Worm (Caenorhabditis elegans): ENCODE measurements around the gene F22F7.2.

F22F7.2 gene

DNA sequence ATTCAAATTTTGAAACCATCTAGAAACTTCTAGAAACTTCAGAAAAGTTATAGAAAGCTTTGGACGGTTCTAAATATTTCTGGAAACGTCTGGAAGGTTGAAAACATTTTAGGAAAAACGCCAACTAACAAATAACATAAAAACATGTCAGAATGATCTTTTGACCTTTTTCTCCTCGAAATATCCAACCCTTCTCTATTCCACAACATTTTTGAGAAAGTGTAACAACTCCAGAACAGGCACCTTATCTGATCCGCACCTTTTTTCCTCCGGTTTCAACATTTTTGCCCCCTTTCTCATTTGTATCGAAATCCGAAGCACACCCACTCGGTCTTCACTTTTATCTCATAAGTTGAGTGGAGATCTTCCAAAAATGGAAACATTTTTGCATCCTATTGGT is 12.2 kb upstream of the F22F7.2 start, which contains the start of gene F22F7.3:
Gene F22F7.3, plus strand, starts transcription at position 301 of the 400 bp plus-strand sequence.
- TF ChIP-seq nhr-237 (tag; optimal IDR thresholded peaks at IDR 0.05), result no peak

- TF ChIP-seq nhr-11 (tag; optimal IDR thresholded peaks at IDR 0.05), result no peak
- no peak for TF ChIP-seq nhr-10 (tag; optimal IDR thresholded peaks at IDR 0.05)
- no peak for TF ChIP-seq sem-4 (tag; optimal IDR thresholded peaks at IDR 0.05)
Observed at ce11 chrV:2118574-2118973, 4.0 kb upstream of the F22F7.2 start, which contains the start of gene bgnt-1.2. bgnt-1.2 (minus strand) TSS chrV:2118674.

ce11 chrV:2119529-2119928 is 3.1 kb upstream of the F22F7.2 start, which contains the start of gene F22F7.11:
F22F7.11 (plus strand) TSS chrV:2119829.
- no peak for TF ChIP-seq ceh-16 (tag; optimal IDR thresholded peaks at IDR 0.05)

DNA sequence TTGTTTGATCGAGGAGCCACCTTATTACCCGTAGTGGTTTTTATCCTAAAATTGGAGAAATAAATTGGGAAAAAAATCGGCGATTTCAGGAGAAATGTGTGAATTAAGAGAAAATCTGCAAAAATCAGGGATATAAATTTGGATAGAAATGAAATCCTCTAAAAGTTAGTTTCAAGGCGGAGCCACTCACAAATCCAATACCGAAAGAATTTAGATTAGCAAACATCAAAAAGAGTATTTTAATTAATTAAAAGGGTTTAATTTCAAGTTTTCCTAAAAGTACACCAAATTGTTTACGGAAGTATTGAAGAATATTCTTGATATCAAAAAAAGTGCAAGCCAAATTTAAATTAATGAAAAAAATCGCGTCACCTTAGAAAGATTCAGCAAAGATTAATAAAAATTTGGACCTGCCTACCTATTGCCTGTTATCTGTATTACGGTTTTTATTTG is 646 bp upstream of the F22F7.2 start, which contains the start of gene F22F7.8:
Gene F22F7.8, minus strand, starts transcription at position 51 of the 453 bp plus-strand sequence.
- TF ChIP-seq peb-1 (tag; optimal IDR thresholded peaks at IDR 0.05) (no peak), gmeb-1 (tag; optimal IDR thresholded peaks at IDR 0.05) (no peak), lsy-2 (tag; optimal IDR thresholded peaks at IDR 0.05) (no peak), Y55F3AM.14 (GFP tag; optimal IDR thresholded peaks at IDR 0.05) (no peak), crh-2 (tag; optimal IDR thresholded peaks at IDR 0.05) (no peak), ztf-1 (GFP tag; conservative IDR thresholded peaks at IDR 0.05) (no peak), mab-5 (tag; optimal IDR thresholded peaks at IDR 0.05) (no peak), sem-4 (tag; optimal IDR thresholded peaks at IDR 0.05) (no peak), unc-39 (tag; optimal IDR thresholded peaks at IDR 0.05) (no peak), sma-3 (GFP tag; optimal IDR thresholded peaks at IDR 0.05) (no peak), ceh-82 (tag; optimal IDR thresholded peaks at IDR 0.05) (no peak)

- TF ChIP-seq gmeb-1 (tag; optimal IDR thresholded peaks at IDR 0.05) (no peak), peb-1 (tag; optimal IDR thresholded peaks at IDR 0.05) (no peak), mdl-1 (tag; optimal IDR thresholded peaks at IDR 0.05) (no peak), skn-1 (tag; optimal IDR thresholded peaks at IDR 0.05) (no peak), nhr-129 (tag; optimal IDR thresholded peaks at IDR 0.05) (no peak), fos-1 (tag; optimal IDR thresholded peaks at IDR 0.05) (peak; percentile 7)
Observed at ce11 chrV:2123164-2123563, 582 bp downstream of the F22F7.2 start.

- TF ChIP-seq nhr-129 (tag; optimal IDR thresholded peaks at IDR 0.05) (peak; percentile 51), sma-3 (GFP tag; optimal IDR thresholded peaks at IDR 0.05) (no peak)
Observed at ce11 chrV:2126554-2126953, 4.0 kb downstream of the F22F7.2 start.

DNA sequence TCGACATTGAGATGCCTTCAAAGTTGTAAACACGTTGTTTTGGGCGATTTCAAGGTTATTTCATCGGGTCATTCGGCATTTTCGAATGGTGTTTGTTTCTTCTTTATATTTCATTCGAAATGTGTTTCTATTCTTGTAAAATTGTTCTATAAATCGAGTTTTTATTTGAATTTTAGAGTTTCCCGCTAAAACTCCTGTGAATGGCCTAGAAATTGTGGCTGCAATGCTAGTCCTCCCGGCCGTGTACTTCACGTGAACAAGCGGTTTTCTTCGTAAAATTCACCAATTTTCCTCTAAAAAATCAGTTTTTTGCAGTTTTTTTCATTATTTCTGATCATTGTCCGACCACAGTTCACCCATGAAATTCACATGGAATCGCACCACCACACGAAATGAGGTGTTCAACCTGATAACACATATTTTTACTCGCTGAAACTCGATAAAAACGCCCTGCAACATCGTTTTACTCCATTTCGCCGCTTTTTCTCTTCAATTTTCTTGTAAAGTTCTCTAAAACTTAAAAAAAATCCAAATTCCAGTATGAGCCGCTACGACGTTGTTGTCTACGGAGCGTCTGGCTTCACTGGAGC is 4.5 kb downstream of the F22F7.2 start, which contains the start of gene ldp-1:
Gene ldp-1, plus strand, starts transcription at position 540 of the 590 bp plus-strand sequence.
- TF ChIP-seq lin-13 (GFP tag; optimal IDR thresholded peaks at IDR 0.05) (peak; percentile 48), egl-27 (tag; optimal IDR thresholded peaks at IDR 0.05) (peak; percentile 30), nhr-25 (tag; optimal IDR thresholded peaks at IDR 0.05) (peak; percentile 19), ztf-1 (GFP tag; conservative IDR thresholded peaks at IDR 0.05) (no peak), sem-4 (tag; optimal IDR thresholded peaks at IDR 0.05) (peak; percentile 11), aly-2 (tag; optimal IDR thresholded peaks at IDR 0.05) (no peak), C34F6.9 (tag; optimal IDR thresholded peaks at IDR 0.05) (peak; percentile 62), snpc-4 (tag; optimal IDR thresholded peaks at IDR 0.05) (peak; percentile 23), sma-3 (GFP tag; optimal IDR thresholded peaks at IDR 0.05) (peak; percentile 63), sma-9 (GFP tag; optimal IDR thresholded peaks at IDR 0.05) (peak; percentile 87), sma-9 (tag; optimal IDR thresholded peaks at IDR 0.05) (no peak), lsy-2 (tag; optimal IDR thresholded peaks at IDR 0.05) (peak; percentile 52 to 81), nhr-21 (tag; optimal IDR thresholded peaks at IDR 0.05) (peak; percentile 12), gmeb-1 (tag; optimal IDR thresholded peaks at IDR 0.05) (peak; percentile 88), unc-55 (GFP tag; optimal IDR thresholded peaks at IDR 0.05) (peak; percentile 64), ceh-82 (tag; optimal IDR thresholded peaks at IDR 0.05) (no peak), ztf-4 (tag; optimal IDR thresholded peaks at IDR 0.05) (no peak), crh-2 (tag; optimal IDR thresholded peaks at IDR 0.05) (peak; percentile 60), nhr-6 (tag; optimal IDR thresholded peaks at IDR 0.05) (peak; percentile 39), F13H6.1 (tag; optimal IDR thresholded peaks at IDR 0.05) (peak; percentile 70)

Data from whole organism, L2 larva.